Fruit fly (Drosophila melanogaster) S2 (cell line): ENCODE data around the gene mia.
A peak's percentile ranks its signal among the peaks of the same experiment; 100 is the strongest.

ENCODE experiments used
- CG8478 ChIP-seq: fragments of >200 bp; optimal IDR thresholded peaks from 2 replicates; lab custom pipeline; 2018
- CTCF ChIP-seq, 2 experiments: fragments of >200 bp; optimal IDR thresholded peaks; 2 replicates each; lab custom pipeline; 2018

The mia gene

DNA sequence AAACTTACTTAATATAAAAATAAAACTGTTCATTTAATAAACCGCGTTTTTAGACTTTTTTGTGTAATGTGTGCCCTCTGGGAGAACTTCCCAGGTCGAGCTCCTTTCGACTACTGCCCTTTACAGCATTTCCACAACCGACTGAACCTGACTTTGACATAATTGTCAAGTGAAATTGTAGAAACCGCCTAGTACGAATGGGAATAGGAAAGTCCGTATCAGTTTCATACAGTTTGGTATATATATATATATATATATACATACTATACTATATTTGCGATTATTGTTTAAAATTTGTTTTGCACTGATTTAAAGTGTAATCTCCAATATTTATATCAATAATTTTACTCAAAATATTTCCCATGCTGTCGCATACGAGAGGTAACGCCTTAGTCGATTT is at the start of gene mia:
Gene mia, minus strand, starts transcription at position 101 of the 400 bp plus-strand sequence.
- TF ChIP-seq CG8478 (lab: Kevin White, UChicago) (no peak), CTCF (optimal IDR thresholded peaks at IDR 0.05; lab: Kevin White, UChicago) (no peak)

DNA sequence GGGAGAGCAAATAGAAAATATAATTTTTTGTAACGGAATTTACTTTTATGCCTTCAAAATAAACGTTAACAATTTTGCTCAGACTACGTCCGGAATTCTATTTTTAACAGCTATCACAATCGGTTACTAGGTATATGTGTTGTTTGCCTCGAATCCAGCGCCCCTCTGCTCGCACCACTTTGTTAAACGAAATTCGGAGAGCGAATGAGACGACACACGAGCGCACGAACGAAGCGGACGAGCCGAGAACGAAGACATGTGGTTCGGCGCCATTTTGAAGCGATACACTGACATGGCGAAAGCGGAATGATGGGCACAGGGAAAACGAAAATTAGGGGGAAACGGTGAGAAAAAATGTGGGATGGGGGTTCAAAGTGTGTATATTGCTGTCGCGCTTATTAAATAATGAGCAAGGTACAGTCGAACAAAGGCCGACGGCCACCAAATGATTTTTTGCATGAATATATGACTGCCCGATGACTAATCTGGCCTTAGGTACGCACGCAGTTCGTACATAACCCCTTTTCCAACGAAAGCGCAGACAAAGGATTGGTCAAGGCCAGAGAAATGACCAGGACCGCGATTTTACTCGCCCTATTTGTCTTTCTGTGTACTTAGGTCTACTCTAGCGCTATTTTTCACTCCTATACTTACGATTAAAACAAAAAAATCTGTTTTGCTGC is 49.5 kb upstream of the mia start:
- TF ChIP-seq CG8478 (lab: Kevin White, UChicago), result no peak

DNA sequence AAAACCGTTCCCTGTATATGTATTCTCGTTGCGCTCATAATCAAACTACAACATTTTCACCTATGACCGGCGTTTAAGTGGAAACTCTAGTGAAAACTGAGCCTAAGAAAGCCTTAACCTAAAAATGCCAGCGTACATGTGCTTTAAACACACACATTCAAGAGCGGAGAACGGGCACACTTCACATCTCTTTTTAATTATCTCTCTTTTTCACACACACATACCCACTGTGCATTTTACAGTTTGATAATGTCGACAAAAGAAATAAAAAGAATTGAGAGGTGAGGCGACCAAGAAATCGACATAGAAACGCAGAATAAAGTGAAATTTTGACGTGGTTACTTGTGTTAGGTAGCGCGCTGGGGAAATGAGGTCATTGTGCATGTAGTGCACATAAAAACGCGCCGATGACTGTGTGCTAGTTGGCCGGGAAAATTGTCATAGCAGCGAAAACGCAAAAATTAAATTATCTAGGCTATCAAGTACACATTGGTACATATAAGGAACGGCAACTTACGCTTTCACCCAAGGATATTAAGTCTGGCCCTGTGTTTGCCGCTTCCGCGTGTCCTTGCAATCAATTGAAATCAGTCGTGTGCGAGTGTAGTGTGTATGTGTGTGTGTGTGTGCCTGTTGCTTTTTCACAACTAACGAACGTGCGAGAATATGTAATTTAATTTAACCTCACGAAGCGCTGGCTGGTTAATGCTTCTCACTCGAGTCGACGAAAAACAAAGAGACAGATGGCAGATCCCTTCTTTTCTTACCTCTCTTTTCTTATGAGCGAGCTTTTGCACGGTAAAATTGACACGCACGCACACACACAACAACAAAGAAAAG is 48.8 kb upstream of the mia start:
- TF ChIP-seq CTCF (optimal IDR thresholded peaks at IDR 0.05; lab: Kevin White, UChicago), result no peak
- no peak for TF ChIP-seq CG8478 (lab: Kevin White, UChicago)

DNA sequence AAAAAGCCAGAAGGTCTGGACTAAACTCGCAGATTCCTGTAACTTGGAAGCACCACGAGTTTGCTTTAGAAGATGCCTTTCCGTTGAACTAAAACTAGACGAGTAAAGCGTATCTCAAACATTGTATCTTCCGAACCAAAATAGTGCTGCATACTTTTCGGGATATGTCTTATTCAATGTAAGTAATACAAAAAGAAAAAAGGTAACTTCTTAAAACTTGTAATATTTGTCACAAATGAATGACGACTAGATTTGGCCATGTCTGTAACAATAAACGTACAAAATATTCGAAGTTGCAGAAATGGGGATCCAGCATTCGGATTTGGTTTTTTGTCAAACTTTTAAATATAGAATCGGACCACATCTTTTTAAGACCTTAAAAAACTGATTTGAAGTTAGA is 43.9 kb upstream of the mia start:
- no peak for TF ChIP-seq CG8478 (lab: Kevin White, UChicago)

DNA sequence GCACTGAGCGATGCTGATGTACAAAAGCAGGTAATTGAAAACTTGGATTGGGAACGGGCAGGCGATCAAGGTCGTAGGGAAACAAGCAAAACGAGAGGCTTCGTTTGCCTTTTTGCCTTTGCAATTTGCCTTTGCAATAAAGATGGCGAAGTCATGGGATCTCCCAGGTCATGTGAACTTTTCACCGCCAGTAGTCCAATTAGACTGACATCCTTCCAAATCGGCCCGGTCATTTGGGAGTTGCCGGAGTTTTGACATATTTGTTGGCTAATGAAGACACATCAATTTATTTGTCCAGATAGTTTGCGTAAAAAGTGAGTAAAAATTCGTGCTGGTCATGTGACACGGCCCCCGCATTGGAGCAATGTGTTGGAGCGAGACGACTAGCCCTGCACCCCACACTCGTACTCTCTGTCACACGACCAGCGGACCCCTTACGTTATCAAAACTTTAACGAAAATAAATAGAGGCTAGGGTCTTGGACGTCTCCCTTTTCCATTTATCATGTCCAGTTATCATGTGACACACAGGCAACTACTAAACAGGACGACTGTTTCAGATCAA is 41.1 kb upstream of the mia start:
- TF ChIP-seq CG8478 (lab: Kevin White, UChicago), result no peak
- no peak for TF ChIP-seq CTCF (optimal IDR thresholded peaks at IDR 0.05; lab: Kevin White, UChicago)

DNA sequence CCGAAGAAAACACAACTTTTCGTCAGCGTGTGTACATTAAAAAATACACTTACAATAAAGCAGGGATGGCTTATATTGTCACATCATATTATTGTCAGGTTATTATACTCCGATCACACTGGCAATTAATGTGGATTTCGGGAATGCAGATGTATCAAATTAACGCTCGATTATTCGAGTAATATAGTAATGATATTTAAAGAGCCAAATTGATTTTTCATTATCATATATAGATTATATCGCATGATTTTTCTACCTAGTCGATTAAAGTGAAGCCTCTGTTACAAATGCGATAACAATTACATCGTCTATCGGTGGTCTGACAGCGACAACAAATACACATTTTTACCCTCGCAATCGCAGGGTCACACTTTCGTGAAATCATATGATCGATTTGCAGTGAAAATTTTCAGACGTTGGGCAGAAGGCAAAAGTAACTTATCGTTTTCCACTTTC is 40.5 kb upstream of the mia start, which contains the start of the genes noi and Vha26:
Gene noi, minus strand, starts transcription at position 62 of the 456 bp plus-strand sequence.
Gene Vha26, plus strand, starts transcription at position 366 of the 456 bp plus-strand sequence.
- no peak for TF ChIP-seq CG8478 (lab: Kevin White, UChicago)
- TF ChIP-seq CTCF (optimal IDR thresholded peaks at IDR 0.05; lab: Kevin White, UChicago), result no peak

DNA sequence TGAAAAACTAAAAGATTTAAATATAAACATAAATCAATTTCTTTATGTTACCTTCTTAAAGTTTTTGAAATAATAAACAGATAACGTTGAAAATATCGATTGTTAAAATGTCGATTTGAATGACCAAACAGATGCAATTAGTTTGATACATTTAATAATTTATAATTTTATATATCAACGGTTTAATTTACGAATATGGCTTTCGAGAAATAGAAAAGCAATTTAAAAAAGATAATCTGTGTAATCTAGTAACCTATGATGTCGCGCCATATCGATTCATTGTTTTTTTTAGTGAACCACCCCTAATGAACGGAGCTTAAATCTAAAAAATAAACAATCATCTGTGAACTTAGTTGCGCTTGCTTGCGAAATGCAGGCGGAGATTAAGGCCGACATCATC is 37.6 kb upstream of the mia start, which contains the start of gene PolZ2:
Gene PolZ2, plus strand, starts transcription at position 301 of the 400 bp plus-strand sequence.
- TF ChIP-seq CTCF (optimal IDR thresholded peaks at IDR 0.05; lab: Kevin White, UChicago) (no peak), CG8478 (lab: Kevin White, UChicago) (no peak)

DNA sequence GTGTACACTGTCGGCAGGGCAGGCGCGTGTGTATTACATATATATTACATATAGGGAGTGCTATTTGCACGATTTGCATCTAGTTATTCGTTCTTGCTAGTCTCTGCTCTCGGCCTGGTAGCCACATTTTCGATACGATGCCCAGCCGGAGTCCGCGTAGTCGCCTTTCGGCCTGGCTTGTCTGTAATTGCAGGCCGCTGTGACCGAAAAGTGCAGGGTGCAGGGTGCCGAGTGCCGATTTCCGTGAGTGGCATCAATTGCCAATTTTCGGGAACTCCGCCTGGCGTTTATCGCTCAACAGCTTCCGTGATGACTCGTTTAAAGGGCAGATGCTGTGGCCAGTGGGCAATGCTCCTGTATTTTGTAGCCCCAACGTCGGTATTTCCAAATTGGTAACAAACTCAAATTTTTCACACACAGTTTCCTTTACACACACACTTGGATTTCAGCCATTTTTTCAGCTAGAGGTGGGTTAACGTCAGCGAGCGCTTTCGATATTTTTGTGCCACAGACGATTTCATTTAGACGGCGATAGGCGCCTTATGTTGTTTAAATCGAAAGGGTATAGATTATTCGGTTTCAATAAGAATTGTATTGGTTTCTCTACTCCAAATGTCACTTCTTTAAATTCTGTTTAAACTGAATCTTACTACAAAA is 37.0 kb upstream of the mia start, which contains the start of gene CG2926:
Gene CG2926, minus strand, starts transcription at position 518 of the 657 bp plus-strand sequence.
- no peak for TF ChIP-seq CG8478 (lab: Kevin White, UChicago)
- TF ChIP-seq CTCF (optimal IDR thresholded peaks at IDR 0.05; lab: Kevin White, UChicago), result peak in 1 of 2 experiments; percentile 20

DNA sequence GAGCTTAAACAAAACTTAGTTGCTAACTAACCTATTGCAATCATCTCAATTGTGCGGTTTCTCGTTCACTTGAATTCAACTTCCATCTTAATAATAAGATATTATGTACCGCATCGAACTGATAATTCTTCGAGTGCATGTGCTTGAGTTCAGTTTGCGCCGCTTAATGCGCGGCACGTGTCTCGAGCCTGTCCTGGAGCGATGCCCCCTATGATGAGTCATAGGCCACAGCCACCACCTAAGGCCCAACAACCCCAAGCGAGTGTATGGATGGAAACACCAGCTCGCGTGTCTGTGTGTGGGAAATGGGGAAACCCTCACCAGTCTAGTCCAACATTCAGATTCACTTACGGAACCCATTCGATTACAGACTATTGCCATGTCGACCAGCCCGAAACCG is 22.9 kb upstream of the mia start:
- TF ChIP-seq CTCF (optimal IDR thresholded peaks at IDR 0.05; lab: Kevin White, UChicago), result no peak
- TF ChIP-seq CG8478 (lab: Kevin White, UChicago), result no peak

DNA sequence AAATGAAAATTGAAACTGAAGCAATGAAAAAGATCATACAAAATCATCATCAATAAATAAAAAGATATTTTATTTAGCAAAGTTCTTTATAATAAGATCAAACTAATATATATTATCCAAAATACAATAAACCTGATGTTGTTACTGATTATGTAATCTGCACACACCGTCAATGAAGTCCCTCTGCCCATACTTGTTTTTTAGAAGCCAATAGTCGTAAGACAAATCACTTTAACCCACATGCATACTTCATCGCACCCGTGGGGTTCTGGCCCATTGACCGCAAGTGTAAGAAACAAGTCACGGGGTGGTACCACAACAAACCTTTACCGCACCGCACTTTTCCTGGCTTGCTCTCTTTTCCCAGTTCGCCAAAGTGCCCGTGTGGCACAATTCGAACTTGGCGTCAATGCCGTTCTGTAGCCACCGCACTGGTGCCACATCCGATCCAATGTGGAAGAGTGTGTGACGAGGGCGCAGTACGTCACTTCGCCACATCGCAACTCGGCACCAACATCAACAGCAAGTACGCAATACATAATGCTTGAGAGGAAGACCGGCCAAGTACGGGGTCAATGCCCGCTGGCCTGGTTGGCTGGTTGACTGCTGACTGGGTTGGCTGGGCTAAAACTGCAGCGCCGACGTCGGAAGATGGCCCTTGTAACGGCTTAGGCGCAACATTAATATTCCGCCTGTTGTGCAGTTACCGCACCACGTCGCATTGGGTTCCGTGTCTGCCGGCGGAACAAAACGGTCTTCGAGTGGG is 22.1 kb upstream of the mia start:
- TF ChIP-seq CTCF (optimal IDR thresholded peaks at IDR 0.05; lab: Kevin White, UChicago), result no peak

DNA sequence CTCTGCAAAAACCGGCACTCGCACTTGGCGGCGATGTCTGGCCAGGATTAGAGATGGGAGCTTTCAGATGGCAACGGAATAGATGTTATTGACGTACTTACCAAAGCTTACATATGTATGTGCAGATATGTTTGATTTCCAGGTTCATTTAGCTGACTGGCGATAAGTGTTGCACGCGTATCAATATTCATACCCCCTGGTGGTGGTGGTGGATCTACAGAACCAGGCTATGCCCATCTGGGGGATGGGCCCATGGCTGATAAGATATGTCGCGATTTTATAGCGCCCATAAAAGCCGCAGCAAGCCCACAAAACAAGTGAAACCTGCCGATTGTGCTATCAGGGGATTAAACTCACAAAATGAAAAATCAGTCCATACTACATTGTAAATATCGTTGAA is 20.8 kb upstream of the mia start:
- TF ChIP-seq CTCF (optimal IDR thresholded peaks at IDR 0.05; lab: Kevin White, UChicago), result no peak
- TF ChIP-seq CG8478 (lab: Kevin White, UChicago), result no peak

DNA sequence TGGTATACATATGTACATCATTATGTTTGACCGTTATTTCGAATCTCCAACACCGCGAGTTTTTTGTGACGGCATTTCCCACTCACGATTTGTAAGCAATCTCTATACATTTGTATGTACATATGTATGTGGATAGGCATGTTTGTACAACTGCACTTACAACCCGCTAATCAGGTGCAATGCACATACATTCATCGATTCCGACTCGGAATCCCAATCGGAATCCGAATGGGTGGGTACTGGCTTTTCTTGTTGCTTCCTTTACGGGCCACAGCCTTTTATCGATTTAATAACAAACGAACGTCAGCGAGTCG is 20.4 kb upstream of the mia start:
- TF ChIP-seq CTCF (optimal IDR thresholded peaks at IDR 0.05; lab: Kevin White, UChicago) (no peak), CG8478 (lab: Kevin White, UChicago) (no peak)

DNA sequence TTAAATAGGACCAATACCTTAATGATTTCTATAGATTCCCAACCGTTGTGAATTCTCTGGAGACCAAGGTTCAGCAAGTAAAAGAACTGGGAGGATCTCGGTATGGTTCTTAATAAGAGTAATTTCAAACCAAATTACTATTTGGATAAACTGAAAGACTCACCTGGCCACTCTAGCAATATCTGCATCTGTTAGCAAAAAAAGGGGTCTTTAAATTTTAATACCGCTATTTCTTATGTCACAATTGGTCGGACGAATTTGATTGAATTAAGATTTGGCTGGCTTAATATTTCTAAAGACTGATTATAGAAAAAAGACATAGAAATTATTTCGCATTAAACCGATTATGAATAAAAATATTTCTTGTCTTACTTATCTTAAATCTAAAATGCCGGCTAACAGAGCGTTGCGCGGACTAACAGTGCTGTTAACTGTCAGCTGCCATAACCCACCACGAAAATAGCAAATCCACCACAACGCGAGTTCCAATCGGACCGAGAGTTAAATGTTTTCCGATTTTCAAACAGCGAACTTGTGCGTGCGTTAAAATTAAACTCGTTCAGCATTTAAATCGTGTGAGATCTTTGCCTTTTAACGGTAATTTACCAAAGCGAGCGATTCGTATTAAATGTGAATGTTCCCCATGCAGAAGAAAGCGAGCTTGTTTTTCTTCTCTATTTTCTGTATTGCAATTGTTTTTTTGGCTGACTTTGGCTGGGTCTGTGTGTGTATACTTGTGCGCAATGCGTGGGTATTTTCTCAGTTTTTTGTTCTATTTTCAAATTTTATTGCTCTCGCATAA is 19.9 kb upstream of the mia start, which contains the start of gene CRMP:
Gene CRMP, plus strand, starts transcription at position 474 of the 802 bp plus-strand sequence.
- TF ChIP-seq CG8478 (lab: Kevin White, UChicago) (no peak), CTCF (optimal IDR thresholded peaks at IDR 0.05; lab: Kevin White, UChicago) (no peak)
